Worm (Caenorhabditis elegans): ENCODE results near the gene scl-17.

The scl-17 gene

DNA sequence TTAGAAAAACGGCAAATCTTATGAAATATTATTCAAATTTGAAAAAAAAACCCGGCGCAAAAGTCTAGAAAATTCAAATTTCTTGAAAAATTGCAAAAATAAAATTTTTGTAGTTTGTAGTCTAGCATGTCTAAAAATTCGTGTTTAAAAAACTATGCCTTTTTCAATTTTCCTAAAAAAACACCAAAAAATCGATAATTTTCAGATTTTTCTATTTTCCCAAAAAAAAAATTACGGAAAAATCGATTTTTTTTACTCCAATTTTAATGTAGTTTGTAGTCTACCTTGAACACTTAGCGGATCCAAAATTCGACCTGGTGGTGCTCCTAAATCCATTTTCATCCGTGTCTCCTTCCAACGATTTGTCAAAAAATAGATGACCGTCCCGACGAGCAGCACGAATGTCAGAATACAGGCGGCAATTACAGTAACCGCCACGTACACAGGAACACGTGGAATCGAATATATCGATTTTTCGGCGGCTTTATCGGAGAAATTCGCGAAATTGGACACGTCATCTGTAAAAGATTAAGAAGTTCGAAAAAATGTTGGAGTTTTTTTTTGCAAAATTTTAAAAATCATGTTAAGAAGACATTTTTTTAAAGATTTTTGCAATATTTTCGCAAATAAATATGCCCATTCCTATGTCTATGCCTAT lies 24.1 kb upstream of the scl-17 start:
- TF ChIP-seq fkh-3 (tag; optimal IDR thresholded peaks at IDR 0.05) (no peak), F22D6.2 (tag; optimal IDR thresholded peaks at IDR 0.05) (no peak), cebp-2 (GFP tag; IDR thresholded peaks at IDR 0.05) (no peak)

DNA sequence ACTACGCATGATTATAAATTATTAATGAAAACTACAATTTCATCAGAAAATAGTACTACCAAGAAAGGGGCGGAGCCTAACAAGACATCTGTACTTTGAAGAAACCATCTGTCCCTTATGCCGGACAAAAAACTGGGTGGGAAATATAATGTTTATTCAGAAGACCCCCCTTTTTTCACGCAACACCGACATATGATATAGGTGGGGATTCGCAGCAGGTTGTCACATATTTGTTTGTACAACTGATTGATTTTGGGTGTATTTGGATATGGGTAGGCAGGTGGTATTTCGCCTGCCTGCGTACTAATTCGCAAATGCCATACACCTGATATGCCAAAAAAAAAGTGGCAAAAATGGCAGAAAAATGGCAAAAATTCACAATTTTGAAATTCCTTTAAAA lies 21.4 kb upstream of the scl-17 start, which contains the start of gene Y51H7C.10:
Gene Y51H7C.10, minus strand, starts transcription at position 101 of the 400 bp plus-strand sequence.
- no peak for TF ChIP-seq ztf-28 (GFP tag; IDR thresholded peaks at IDR 0.05)
- TF ChIP-seq nfyb-1 (GFP tag; IDR thresholded peaks at IDR 0.05) = no peak
- TF ChIP-seq F52B5.7 (tag; optimal IDR thresholded peaks at IDR 0.05) = no peak
- TF ChIP-seq hmg-20 (GFP tag; IDR thresholded peaks at IDR 0.05) = no peak
- no peak for TF ChIP-seq F49E8.2 (tag; optimal IDR thresholded peaks at IDR 0.05; ENCODE audit: insufficient read depth)
- no peak for TF ChIP-seq F22D6.2 (tag; optimal IDR thresholded peaks at IDR 0.05)
- no peak for TF ChIP-seq K11D2.4 (GFP tag; IDR thresholded peaks at IDR 0.05)
- no peak for TF ChIP-seq B0035.1 (tag; optimal IDR thresholded peaks at IDR 0.05)
- TF ChIP-seq hlh-26 (GFP tag; conservative IDR thresholded peaks at IDR 0.05) = no peak
- TF ChIP-seq cebp-2 (GFP tag; IDR thresholded peaks at IDR 0.05) = no peak
- no peak for TF ChIP-seq Y53G8AR.9 (GFP tag; conservative IDR thresholded peaks at IDR 0.05)

DNA sequence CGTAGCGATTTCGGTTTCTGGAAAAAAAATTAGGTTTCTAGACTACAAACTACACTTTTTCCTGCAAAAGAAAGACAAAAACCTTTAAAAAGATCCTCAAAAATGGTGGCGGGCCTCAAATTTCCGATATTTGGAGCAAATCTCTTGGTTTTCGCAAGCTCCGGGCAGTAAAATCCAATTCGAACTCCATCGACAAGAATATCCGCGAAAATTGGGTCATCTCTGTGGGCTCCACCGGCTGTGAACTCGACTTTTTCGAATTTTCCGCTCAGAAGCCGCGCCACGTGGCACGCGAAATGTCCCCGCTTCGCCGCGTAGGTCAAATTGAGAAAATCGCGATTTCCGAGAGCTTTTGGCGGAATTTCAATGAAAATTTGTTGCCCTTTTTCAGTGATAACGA lies 8.3 kb upstream of the scl-17 start:
- TF ChIP-seq rpc-1 (optimal IDR thresholded peaks at IDR 0.05) = no peak
- TF ChIP-seq rpc-1 (tag; optimal IDR thresholded peaks at IDR 0.05) = no peak
- TF ChIP-seq zfh-2 (GFP tag; conservative IDR thresholded peaks at IDR 0.05) = peak; percentile 45

DNA sequence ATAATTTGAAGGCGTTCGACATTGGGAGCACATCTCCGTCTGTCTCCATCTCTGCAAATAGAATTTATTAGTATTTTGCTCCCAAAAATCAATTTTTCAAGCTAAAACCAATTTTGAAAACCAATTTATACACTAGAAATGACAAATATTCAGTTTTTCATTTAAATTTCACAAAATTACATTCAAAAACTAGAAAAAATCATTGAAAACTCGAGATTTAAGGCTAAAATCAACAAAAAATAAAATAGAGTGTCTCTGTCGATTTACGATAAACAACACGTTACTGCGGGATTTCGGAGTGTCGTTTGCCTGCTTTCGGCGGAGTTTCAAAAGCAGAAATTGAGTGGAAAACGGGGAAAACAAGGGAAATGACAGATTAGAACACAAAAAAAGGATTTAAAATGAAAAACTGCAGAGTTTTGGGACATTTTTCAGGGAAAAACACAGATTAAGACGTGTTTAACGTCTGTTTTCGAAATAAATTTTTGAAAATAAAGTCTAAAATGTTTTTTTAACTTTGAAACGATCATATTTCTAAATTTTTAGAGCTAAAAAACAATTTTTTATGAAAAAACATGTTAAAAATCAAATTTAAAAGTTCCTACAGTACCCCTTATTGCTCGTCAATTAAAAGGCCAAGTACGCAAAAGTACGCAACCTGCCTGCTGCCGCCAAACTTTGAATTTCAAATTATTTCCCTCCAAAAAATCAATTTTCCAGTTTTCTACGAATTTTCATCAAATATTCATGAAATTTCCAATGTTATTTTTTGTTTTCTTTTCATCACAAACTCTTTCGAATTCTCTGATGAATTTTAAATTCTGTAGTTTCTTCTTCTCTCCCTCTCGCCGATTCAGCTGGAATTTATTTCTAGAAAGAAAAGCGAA lies 7.3 kb upstream of the scl-17 start, which contains the start of gene nol-6:
Gene nol-6, minus strand, starts transcription at position 51 of the 887 bp plus-strand sequence.
- TF ChIP-seq pbrm-1 (GFP tag; IDR thresholded peaks at IDR 0.05) (no peak), ceh-91 (GFP tag; IDR thresholded peaks at IDR 0.05) (peak; percentile 42; the same call in 1 of the 2 replicates), madf-6 (GFP tag; IDR thresholded peaks at IDR 0.05) (peak; percentile 86), D2030.7 (GFP tag; IDR thresholded peaks at IDR 0.05) (peak; percentile 74), somi-1 (GFP tag; optimal IDR thresholded peaks at IDR 0.05) (no peak), lsl-1 (GFP tag; optimal IDR thresholded peaks at IDR 0.05) (peak; percentile 76), xnd-1 (tag; optimal IDR thresholded peaks at IDR 0.05) (peak; percentile 37), T07F8.4 (tag; optimal IDR thresholded peaks at IDR 0.05) (no peak), egrh-3 (GFP tag; IDR thresholded peaks at IDR 0.05) (no peak), F33H1.4 (GFP tag; IDR thresholded peaks at IDR 0.05) (peak; percentile 20; the same call in 1 of the 2 replicates), snpc-1.1 (tag; optimal IDR thresholded peaks at IDR 0.05; ENCODE audit: insufficient read depth) (no peak), nhr-27 (tag; optimal IDR thresholded peaks at IDR 0.05) (no peak), snpc-3.4 (tag; optimal IDR thresholded peaks at IDR 0.05) (peak; percentile 35), hmg-1.2 (GFP tag; IDR thresholded peaks at IDR 0.05) (peak; percentile 6; the same call in 1 of the 2 replicates), madf-8 (GFP tag; conservative IDR thresholded peaks at IDR 0.05) (peak; percentile 70), sea-2 (GFP tag; IDR thresholded peaks at IDR 0.05) (no peak), efl-1 (GFP tag; optimal IDR thresholded peaks at IDR 0.05) (peak; percentile 87), dpl-1 (GFP tag; optimal IDR thresholded peaks at IDR 0.05) (peak; percentile 75), attf-3 (GFP tag; conservative IDR thresholded peaks at IDR 0.05) (peak; percentile 92), hsf-1 (GFP tag; IDR thresholded peaks at IDR 0.05) (no peak), lin-54 (GFP tag; optimal IDR thresholded peaks at IDR 0.05) (peak; percentile 30)
